Worm (Caenorhabditis elegans): ENCODE data around the gene rnf-121.

rnf-121 gene

ce11 chrIII:4191091-4191638 lies 20.4 kb upstream of the rnf-121 start, which contains the start of gene dnj-16:
Gene dnj-16, plus strand, starts transcription at chrIII:4191141.
- peak; percentile 11 for TF ChIP-seq lsy-2 (tag; optimal IDR thresholded peaks at IDR 0.05)
- TF ChIP-seq nhr-237 (tag; optimal IDR thresholded peaks at IDR 0.05) = peak; percentile 1
- TF ChIP-seq ceh-39 (tag; optimal IDR thresholded peaks at IDR 0.05) = no peak
- peak; percentile 83 for TF ChIP-seq ces-1 (GFP tag; optimal IDR thresholded peaks at IDR 0.05)
- TF ChIP-seq ceh-83 (GFP tag; optimal IDR thresholded peaks at IDR 0.05) = no peak
- no peak for TF ChIP-seq hlh-1 (tag; optimal IDR thresholded peaks at IDR 0.05)
- no peak for TF ChIP-seq flh-1 (GFP tag; optimal IDR thresholded peaks at IDR 0.05)
- peak; percentile 19 for TF ChIP-seq mep-1 (tag; optimal IDR thresholded peaks at IDR 0.05)

- TF ChIP-seq ztf-11 (tag; optimal IDR thresholded peaks at IDR 0.05) (no peak), tbx-8 (GFP tag; optimal IDR thresholded peaks at IDR 0.05) (no peak)
These were observed 19.5 kb upstream of the rnf-121 start, which contains the start of gene spp-28 for ce11 chrIII:4190241-4190640. Gene spp-28, minus strand, starts transcription at chrIII:4190341.

ce11 chrIII:4189602-4190001 lies 18.8 kb upstream of the rnf-121 start:
- TF ChIP-seq mls-2 (tag; optimal IDR thresholded peaks at IDR 0.05) (no peak), sem-2 (GFP tag; optimal IDR thresholded peaks at IDR 0.05) (no peak), ham-2 (GFP tag; optimal IDR thresholded peaks at IDR 0.05) (peak; percentile 15), ceh-43 (GFP tag; optimal IDR thresholded peaks at IDR 0.05) (no peak), elt-1 (tag; optimal IDR thresholded peaks at IDR 0.05; ENCODE audit: borderline replicate concordance, insufficient read depth) (peak; percentile 74), blmp-1 (tag; optimal IDR thresholded peaks at IDR 0.05) (peak; percentile 92), unc-62 (GFP tag; optimal IDR thresholded peaks at IDR 0.05) (peak; percentile 0), elt-3 (tag; optimal IDR thresholded peaks at IDR 0.05) (peak; percentile 88), ceh-83 (GFP tag; optimal IDR thresholded peaks at IDR 0.05) (no peak), nhr-76 (tag; optimal IDR thresholded peaks at IDR 0.05) (no peak), nhr-2 (tag; optimal IDR thresholded peaks at IDR 0.05) (no peak)

- TF ChIP-seq sem-2 (GFP tag; optimal IDR thresholded peaks at IDR 0.05) = no peak
- TF ChIP-seq sptf-1 (tag; optimal IDR thresholded peaks at IDR 0.05) = no peak
- TF ChIP-seq blmp-1 (tag; optimal IDR thresholded peaks at IDR 0.05) = peak; percentile 81
- peak; percentile 84 for TF ChIP-seq zip-8 (tag; optimal IDR thresholded peaks at IDR 0.05)
- TF ChIP-seq ceh-43 (GFP tag; optimal IDR thresholded peaks at IDR 0.05) = no peak
- TF ChIP-seq lin-13 (tag; optimal IDR thresholded peaks at IDR 0.05) = no peak
- no peak for TF ChIP-seq ceh-39 (tag; optimal IDR thresholded peaks at IDR 0.05)
- TF ChIP-seq elt-1 (tag; optimal IDR thresholded peaks at IDR 0.05; ENCODE audit: borderline replicate concordance, insufficient read depth) = no peak
- TF ChIP-seq elt-3 (tag; optimal IDR thresholded peaks at IDR 0.05) = peak; percentile 77
- peak; percentile 20 for TF ChIP-seq unc-62 (GFP tag; optimal IDR thresholded peaks at IDR 0.05)
- no peak for TF ChIP-seq nhr-28 (tag; optimal IDR thresholded peaks at IDR 0.05)
These were observed 17.1 kb upstream of the rnf-121 start, which contains the start of gene R74.2 for ce11 chrIII:4187845-4188244. Gene R74.2, plus strand, starts transcription at chrIII:4188160.

- TF ChIP-seq ceh-43 (GFP tag; optimal IDR thresholded peaks at IDR 0.05) = no peak
- no peak for TF ChIP-seq ceh-39 (tag; optimal IDR thresholded peaks at IDR 0.05)
- no peak for TF ChIP-seq nhr-12 (tag; optimal IDR thresholded peaks at IDR 0.05)
- TF ChIP-seq nhr-28 (tag; optimal IDR thresholded peaks at IDR 0.05) = no peak
- no peak for TF ChIP-seq zip-8 (tag; optimal IDR thresholded peaks at IDR 0.05)
These were observed 16.1 kb upstream of the rnf-121 start, which contains the start of gene lars-1 for ce11 chrIII:4186751-4187309. Gene lars-1, minus strand, starts transcription at chrIII:4186801.

- TF ChIP-seq zip-8 (tag; optimal IDR thresholded peaks at IDR 0.05) (no peak), nhr-237 (tag; optimal IDR thresholded peaks at IDR 0.05) (no peak), unc-120 (tag; optimal IDR thresholded peaks at IDR 0.05; ENCODE audit: poor library complexity, severe bottlenecking) (no peak), ham-2 (GFP tag; optimal IDR thresholded peaks at IDR 0.05) (no peak)
These were observed 10.6 kb upstream of the rnf-121 start, which contains the start of gene C16C10.1 for ce11 chrIII:4181338-4181737. Gene C16C10.1, minus strand, starts transcription at chrIII:4181438.

ce11 chrIII:4178564-4178963 lies 7.8 kb upstream of the rnf-121 start, which contains the start of gene C16C10.2:
Gene C16C10.2, minus strand, starts transcription at chrIII:4178664.
- TF ChIP-seq cnd-1 (tag; optimal IDR thresholded peaks at IDR 0.05) (no peak), mls-2 (tag; optimal IDR thresholded peaks at IDR 0.05) (no peak), ces-1 (GFP tag; optimal IDR thresholded peaks at IDR 0.05) (no peak), lin-32 (GFP tag; optimal IDR thresholded peaks at IDR 0.05) (no peak), drap-1 (GFP tag; optimal IDR thresholded peaks at IDR 0.05) (no peak)
